Worm (Caenorhabditis elegans) whole organism, L2 larva: ENCODE data around the gene cest-32.

Source experiments
- C34F6.9 ChIP-seq: fragments of 150-350 bp; optimal IDR thresholded peaks from 2 replicates; lab custom pipeline; 2014; ENCODE audit warnings: missing biosample characterization, missing genetic modification characterization
- F13H6.1 ChIP-seq: sonication (generic microtip); optimal IDR thresholded peaks from 2 replicates; lab custom pipeline; 2016; ENCODE audit warnings: missing genetic modification characterization, missing compliant biosample characterization
- R02D3.7 ChIP-seq: fragments of 150-350 bp; optimal IDR thresholded peaks from 2 replicates; lab custom pipeline; 2014; ENCODE audit warnings: missing biosample characterization, missing genetic modification characterization
- Y55F3AM.14 ChIP-seq: fragments of 200-800 bp; sonication (Bioruptor generic); optimal IDR thresholded peaks from 2 replicates; lab custom pipeline; 2018; ENCODE audit warnings: mild to moderate bottlenecking, missing genetic modification characterization, missing compliant biosample characterization
- ZK546.5 ChIP-seq: sonication (generic microtip); optimal IDR thresholded peaks from 2 replicates; lab custom pipeline; 2017; ENCODE audit warnings: missing biosample characterization, missing genetic modification characterization
- aly-2 ChIP-seq: fragments of 150-350 bp; optimal IDR thresholded peaks from 2 replicates; lab custom pipeline; 2014; ENCODE audit warnings: missing biosample characterization, missing genetic modification characterization
- ama-1 ChIP-seq: fragments of 150-350 bp; optimal IDR thresholded peaks from 2 replicates; lab custom pipeline; 2018; ENCODE audit warnings: inconsistent platforms
- blmp-1 ChIP-seq: sonication (generic microtip); optimal IDR thresholded peaks from 2 replicates; lab custom pipeline; 2017; ENCODE audit warnings: missing genetic modification characterization, mild to moderate bottlenecking, missing compliant biosample characterization, antibody characterized with exemption, moderate library complexity; ENCODE audit not compliant: insufficient read depth
- ceh-16 ChIP-seq: fragments of 150-350 bp; optimal IDR thresholded peaks from 2 replicates; lab custom pipeline; 2014; ENCODE audit warnings: missing biosample characterization, missing genetic modification characterization
- dmd-4 ChIP-seq: sonication (generic microtip); optimal IDR thresholded peaks from 2 replicates; lab custom pipeline; 2017; ENCODE audit warnings: missing biosample characterization, missing genetic modification characterization
- egl-27 ChIP-seq: sonication (generic microtip); optimal IDR thresholded peaks from 3 replicates; lab custom pipeline; 2017; ENCODE audit warnings: missing biosample characterization, missing genetic modification reagents, missing genetic modification characterization
- fos-1 ChIP-seq: fragments of 150-350 bp; optimal IDR thresholded peaks from 2 replicates; lab custom pipeline; 2014; ENCODE audit warnings: missing biosample characterization, missing genetic modification characterization
- gmeb-1 ChIP-seq: fragments of 150-350 bp; optimal IDR thresholded peaks from 2 replicates; lab custom pipeline; 2014; ENCODE audit warnings: missing biosample characterization, missing genetic modification characterization
- lin-13 ChIP-seq: fragments of 150-350 bp; optimal IDR thresholded peaks from 2 replicates; lab custom pipeline; 2014; ENCODE audit warnings: missing biosample characterization, missing genetic modification reagents, missing genetic modification characterization
- lsy-2 ChIP-seq, 2 experiments: fragments of 150-350 bp in 1 of 2; sonication (generic microtip) in 1 of 2; optimal IDR thresholded peaks; 2 replicates each; lab custom pipeline; 2014 to 2017; ENCODE audit warnings: missing biosample characterization in 2 of 2, missing genetic modification characterization in 2 of 2
- mab-5 ChIP-seq: fragments of 150-350 bp; optimal IDR thresholded peaks from 2 replicates; lab custom pipeline; 2014; ENCODE audit warnings: missing biosample characterization, missing genetic modification characterization
- mbf-1 ChIP-seq: sonication (generic microtip); optimal IDR thresholded peaks from 2 replicates; lab custom pipeline; 2017; ENCODE audit warnings: missing biosample characterization, missing genetic modification characterization
- mdl-1 ChIP-seq, 2 experiments: fragments of 150-350 bp in 1 of 2; sonication (generic microtip) in 1 of 2; optimal IDR thresholded peaks; 2 replicates each; lab custom pipeline; 2017; ENCODE audit warnings: missing biosample characterization in 2 of 2, missing genetic modification characterization in 2 of 2
- nhr-10 ChIP-seq: sonication (generic microtip); optimal IDR thresholded peaks from 2 replicates; lab custom pipeline; 2017; ENCODE audit warnings: missing biosample characterization, missing genetic modification characterization
- nhr-12 ChIP-seq: fragments of 150-350 bp; optimal IDR thresholded peaks from 2 replicates; lab custom pipeline; 2014; ENCODE audit warnings: missing biosample characterization, missing genetic modification characterization
- nhr-129 ChIP-seq: fragments of 150-350 bp; optimal IDR thresholded peaks from 2 replicates; lab custom pipeline; 2014; ENCODE audit warnings: missing biosample characterization, missing genetic modification characterization
- nhr-21 ChIP-seq: fragments of 150-350 bp; optimal IDR thresholded peaks from 2 replicates; lab custom pipeline; 2014; ENCODE audit warnings: missing biosample characterization, missing genetic modification characterization
- nhr-237 ChIP-seq: fragments of 150-350 bp; optimal IDR thresholded peaks from 2 replicates; lab custom pipeline; 2014; ENCODE audit warnings: missing biosample characterization, missing genetic modification characterization
- nhr-25 ChIP-seq: fragments of 150-350 bp; sonication (generic microtip); optimal IDR thresholded peaks from 3 replicates; lab custom pipeline; 2014; ENCODE audit warnings: missing biosample characterization, missing genetic modification characterization
- nhr-6 ChIP-seq: fragments of 150-350 bp; optimal IDR thresholded peaks from 2 replicates; lab custom pipeline; 2014; ENCODE audit warnings: missing biosample characterization, missing genetic modification characterization
- nhr-77 ChIP-seq: fragments of 150-350 bp; optimal IDR thresholded peaks from 2 replicates; lab custom pipeline; 2014; ENCODE audit warnings: missing biosample characterization, missing genetic modification characterization
- peb-1 ChIP-seq: fragments of 150-350 bp; optimal IDR thresholded peaks from 2 replicates; lab custom pipeline; 2014; ENCODE audit warnings: missing biosample characterization, missing genetic modification characterization
- skn-1 ChIP-seq: sonication (generic microtip); optimal IDR thresholded peaks from 2 replicates; lab custom pipeline; 2017; ENCODE audit warnings: missing biosample characterization, missing genetic modification characterization
- sma-3 ChIP-seq: sonication (generic microtip); optimal IDR thresholded peaks from 2 replicates; lab custom pipeline; 2016; ENCODE audit warnings: missing genetic modification reagents, missing genetic modification characterization, missing compliant biosample characterization
- sma-9 ChIP-seq, 2 experiments: fragments of 150-350 bp in 1 of 2; sonication (generic microtip) in 1 of 2; optimal IDR thresholded peaks; 2 replicates each; lab custom pipeline; 2014 to 2016; ENCODE audit warnings: missing genetic modification characterization in 2 of 2, mild to moderate bottlenecking in 1 of 2, missing biosample characterization in 1 of 2, missing compliant biosample characterization in 1 of 2, missing genetic modification reagents in 1 of 2, moderate library complexity in 1 of 2
- unc-55 ChIP-seq: fragments of 150-350 bp; sonication (generic microtip); optimal IDR thresholded peaks from 3 replicates; lab custom pipeline; 2014; ENCODE audit warnings: missing biosample characterization, missing genetic modification reagents, missing genetic modification characterization
- unc-62 ChIP-seq: fragments of 150-350 bp; optimal IDR thresholded peaks from 2 replicates; lab custom pipeline; 2014; ENCODE audit warnings: missing biosample characterization, missing genetic modification reagents, missing genetic modification characterization
- zag-1 ChIP-seq: fragments of 150-350 bp; optimal IDR thresholded peaks from 2 replicates; lab custom pipeline; 2014; ENCODE audit warnings: missing biosample characterization, missing genetic modification characterization
- ztf-1 ChIP-seq: fragments of 200-800 bp; sonication (Bioruptor generic); conservative IDR thresholded peaks from 2 replicates; pipeline ENCODE4 v1.3.6; 2022; ENCODE audit warnings: missing genetic modification characterization, missing compliant biosample characterization

Gene cest-32

ce11 chrV:5273770-5274169 lies 40.1 kb upstream of the cest-32 start, which contains the start of gene natc-2:
Gene natc-2 (plus strand): TSS chrV:5274070.
- no peak for TF ChIP-seq unc-62 (GFP tag; lab: Kevin White, UChicago)
- TF ChIP-seq mdl-1 (tag; optimal IDR thresholded peaks at IDR 0.05; lab: Kevin White, UChicago), result no peak
- no peak for TF ChIP-seq Y55F3AM.14 (GFP tag; lab: Kevin White, UChicago)
- TF ChIP-seq blmp-1 (tag; lab: Kevin White, UChicago), result no peak
- no peak for TF ChIP-seq nhr-21 (tag; lab: Kevin White, UChicago)
- TF ChIP-seq mbf-1 (tag; lab: Kevin White, UChicago), result no peak
- TF ChIP-seq lsy-2 (tag; optimal IDR thresholded peaks at IDR 0.05; lab: Kevin White, UChicago), result no peak
- no peak for TF ChIP-seq ztf-1 (GFP tag; lab: Robert Waterston, UW)
- TF ChIP-seq nhr-25, result no peak
- TF ChIP-seq dmd-4 (tag; lab: Kevin White, UChicago), result no peak
- no peak for TF ChIP-seq nhr-10
- TF ChIP-seq lin-13 (GFP tag; lab: Kevin White, UChicago), result no peak
- TF ChIP-seq sma-9 (GFP tag; optimal IDR thresholded peaks at IDR 0.05; lab: Kevin White, UChicago), result no peak
- no peak for TF ChIP-seq sma-9 (tag; optimal IDR thresholded peaks at IDR 0.05; lab: Kevin White, UChicago)
- TF ChIP-seq unc-55 (GFP tag; lab: Kevin White, UChicago), result no peak
- TF ChIP-seq ZK546.5 (tag; lab: Kevin White, UChicago), result no peak
- TF ChIP-seq R02D3.7 (tag; lab: Kevin White, UChicago), result no peak
- TF ChIP-seq egl-27 (tag; lab: Kevin White, UChicago), result no peak
- TF ChIP-seq gmeb-1 (tag; lab: Kevin White, UChicago), result no peak
- no peak for TF ChIP-seq nhr-129 (tag; lab: Kevin White, UChicago)

ce11 chrV:5273241-5273640 lies 39.5 kb upstream of the cest-32 start:
- TF ChIP-seq ztf-1 (GFP tag; lab: Robert Waterston, UW), result no peak
- TF ChIP-seq peb-1 (tag; lab: Kevin White, UChicago), result no peak
- no peak for TF ChIP-seq nhr-237 (tag; lab: Kevin White, UChicago)
- TF ChIP-seq lsy-2 (tag; optimal IDR thresholded peaks at IDR 0.05; lab: Kevin White, UChicago), result no peak
- peak; percentile 44 for TF ChIP-seq fos-1 (tag; lab: Kevin White, UChicago)
- no peak for TF ChIP-seq zag-1 (tag; lab: Kevin White, UChicago)
- no peak for TF ChIP-seq nhr-12 (tag; lab: Kevin White, UChicago)
- TF ChIP-seq ama-1, result no peak
- peak; percentile 65 for TF ChIP-seq sma-9 (GFP tag; optimal IDR thresholded peaks at IDR 0.05; lab: Kevin White, UChicago)
- no peak for TF ChIP-seq sma-9 (tag; optimal IDR thresholded peaks at IDR 0.05; lab: Kevin White, UChicago)
- no peak for TF ChIP-seq Y55F3AM.14 (GFP tag; lab: Kevin White, UChicago)

- TF ChIP-seq sma-9 (GFP tag; optimal IDR thresholded peaks at IDR 0.05; lab: Kevin White, UChicago) (peak; percentile 86), sma-9 (tag; optimal IDR thresholded peaks at IDR 0.05; lab: Kevin White, UChicago) (peak; percentile 29), gmeb-1 (tag; lab: Kevin White, UChicago) (peak; percentile 28), mdl-1 (tag; optimal IDR thresholded peaks at IDR 0.05; lab: Kevin White, UChicago) (no peak), C34F6.9 (tag; lab: Kevin White, UChicago) (no peak), nhr-6 (no peak), nhr-21 (tag; lab: Kevin White, UChicago) (peak; percentile 28), sma-3 (peak; percentile 26), nhr-129 (tag; lab: Kevin White, UChicago) (peak; percentile 74), lsy-2 (tag; optimal IDR thresholded peaks at IDR 0.05; lab: Kevin White, UChicago) (peak in 1 of 2 experiments; percentile 9), mab-5 (tag; lab: Kevin White, UChicago) (no peak), nhr-77 (tag; lab: Kevin White, UChicago) (no peak), skn-1 (tag; lab: Kevin White, UChicago) (peak; percentile 31), ama-1 (no peak), F13H6.1 (tag; lab: Kevin White, UChicago) (peak; percentile 16), aly-2 (tag; lab: Kevin White, UChicago) (no peak), ceh-16 (no peak)
Measured at ce11 chrV:5272619-5273074, 39.0 kb upstream of the cest-32 start.

ce11 chrV:5272034-5272433 lies 38.3 kb upstream of the cest-32 start:
- TF ChIP-seq sma-9 (GFP tag; optimal IDR thresholded peaks at IDR 0.05; lab: Kevin White, UChicago) (peak; percentile 6), sma-9 (tag; optimal IDR thresholded peaks at IDR 0.05; lab: Kevin White, UChicago) (no peak), nhr-6 (no peak)
- TF ChIP-seq, all 48 proteins: peak for 1
